Fruit fly (Drosophila melanogaster) whole organism, embryonic: ENCODE results near the gene CG9393.
A peak's percentile ranks its signal among the peaks of the same experiment; 100 is the strongest.

Experiments
- Adf1 ChIP-seq: fragments of 200-800 bp; sonication (Bioruptor generic); IDR thresholded peaks from 2 replicates; pipeline ENCODE4 v1.3.6; 2022; ENCODE audit warnings: missing biosample characterization, missing genetic modification characterization
- CG10147 ChIP-seq: fragments of 200-800 bp; sonication (Bioruptor generic); optimal IDR thresholded peaks from 2 replicates; lab custom pipeline; 2019; ENCODE audit warnings: missing biosample characterization, mild to moderate bottlenecking, missing genetic modification characterization, moderate library complexity
- CG10321 ChIP-seq: fragments of 200-800 bp; sonication (Bioruptor generic); IDR thresholded peaks from 2 replicates; pipeline ENCODE4 v1.3.6; 2022; ENCODE audit warnings: missing biosample characterization, missing genetic modification characterization
- CG10366 ChIP-seq: fragments of 200-800 bp; sonication (Bioruptor generic); IDR thresholded peaks from 2 replicates; pipeline ENCODE4 v1.3.6; 2022; ENCODE audit warnings: missing biosample characterization, missing genetic modification characterization
- CG10565 ChIP-seq: fragments of 200-800 bp; sonication (Bioruptor generic); optimal IDR thresholded peaks from 3 replicates; lab custom pipeline; 2016; ENCODE audit warnings: missing biosample characterization, mild to moderate bottlenecking, missing genetic modification characterization
- CG10959 ChIP-seq: fragments of 200-800 bp; sonication (Bioruptor generic); IDR thresholded peaks from 2 replicates; pipeline ENCODE4 v1.3.6; 2022; ENCODE audit warnings: missing biosample characterization, missing genetic modification characterization
- CG11398 ChIP-seq: fragments of 200-800 bp; sonication (Bioruptor generic); optimal IDR thresholded peaks from 2 replicates; lab custom pipeline; 2016; ENCODE audit warnings: missing biosample characterization, missing genetic modification characterization
- CG12236 ChIP-seq: fragments of 200-800 bp; sonication (Bioruptor generic); optimal IDR thresholded peaks from 2 replicates; lab custom pipeline; 2016; ENCODE audit warnings: missing biosample characterization, missing genetic modification characterization
- CG12299 ChIP-seq: fragments of 200-800 bp; sonication (Bioruptor generic); optimal IDR thresholded peaks from 2 replicates; lab custom pipeline; 2018; ENCODE audit warnings: missing biosample characterization, mild to moderate bottlenecking, missing genetic modification characterization
- CG1529 ChIP-seq: fragments of 200-800 bp; sonication (Bioruptor generic); optimal IDR thresholded peaks from 3 replicates; lab custom pipeline; 2018; ENCODE audit warnings: missing biosample characterization, missing genetic modification characterization
- CG15479 ChIP-seq: fragments of 200-800 bp; sonication (Bioruptor generic); optimal IDR thresholded peaks from 3 replicates; lab custom pipeline; 2019; ENCODE audit warnings: missing biosample characterization, mild to moderate bottlenecking, missing genetic modification characterization, moderate library complexity
- CG16779 ChIP-seq: fragments of 200-800 bp; sonication (Bioruptor generic); IDR thresholded peaks from 2 replicates; pipeline ENCODE4 v1.3.6; 2022; ENCODE audit warnings: missing biosample characterization, missing genetic modification characterization
- CG2712 ChIP-seq: fragments of 200-800 bp; optimal IDR thresholded peaks from 3 replicates; lab custom pipeline; 2019; ENCODE audit warnings: missing biosample characterization, mild to moderate bottlenecking, missing genetic modification characterization, moderate library complexity
- CG31224 ChIP-seq: fragments of 200-800 bp; sonication (Bioruptor generic); IDR thresholded peaks from 2 replicates; pipeline ENCODE4 v1.3.6; 2022; ENCODE audit warnings: missing biosample characterization, missing genetic modification characterization
- CG31441 ChIP-seq: fragments of 200-800 bp; sonication (Bioruptor generic); IDR thresholded peaks from 2 replicates; pipeline ENCODE4 v1.3.6; 2022; ENCODE audit warnings: missing biosample characterization, missing genetic modification characterization
- CG3407 ChIP-seq: fragments of 200-800 bp; sonication (Bioruptor generic); optimal IDR thresholded peaks from 2 replicates; lab custom pipeline; 2018; ENCODE audit warnings: missing biosample characterization, mild to moderate bottlenecking, missing genetic modification characterization
- CG43689 ChIP-seq: fragments of 200-800 bp; sonication (Bioruptor generic); IDR thresholded peaks from 2 replicates; pipeline ENCODE4 v1.3.6; 2022; ENCODE audit warnings: missing biosample characterization, missing genetic modification characterization
- CG4707 ChIP-seq: fragments of 200-800 bp; sonication (Bioruptor generic); optimal IDR thresholded peaks from 2 replicates; lab custom pipeline; 2018; ENCODE audit warnings: missing biosample characterization, mild to moderate bottlenecking, missing genetic modification characterization, moderate library complexity
- CG6175 ChIP-seq: fragments of 200-800 bp; sonication (Bioruptor generic); IDR thresholded peaks from 3 replicates; pipeline ENCODE4 v1.3.6; 2022; ENCODE audit warnings: missing biosample characterization, missing genetic modification characterization
- CG6272 ChIP-seq: fragments of 200-800 bp; sonication (Bioruptor generic); IDR thresholded peaks from 2 replicates; pipeline ENCODE4 v1.3.6; 2022; ENCODE audit warnings: missing biosample characterization, missing genetic modification characterization
- CG7839 ChIP-seq: fragments of 200-800 bp; sonication (Bioruptor generic); optimal IDR thresholded peaks from 3 replicates; lab custom pipeline; 2018; ENCODE audit warnings: missing biosample characterization, mild to moderate bottlenecking, missing genetic modification characterization, moderate library complexity
- CG9437 ChIP-seq: fragments of 200-800 bp; sonication (Bioruptor generic); optimal IDR thresholded peaks from 2 replicates; lab custom pipeline; 2018; ENCODE audit warnings: missing biosample characterization, mild to moderate bottlenecking, missing genetic modification characterization
- D19A ChIP-seq: fragments of 200-800 bp; optimal IDR thresholded peaks from 3 replicates; lab custom pipeline; 2019; ENCODE audit warnings: missing biosample characterization, mild to moderate bottlenecking, missing genetic modification characterization, moderate library complexity
- E2f1 ChIP-seq: fragments of 200-800 bp; sonication (Bioruptor generic); IDR thresholded peaks from 2 replicates; pipeline ENCODE4 v1.3.6; 2022; ENCODE audit warnings: missing biosample characterization, missing genetic modification characterization
- Hey ChIP-seq: fragments of 200-800 bp; sonication (Bioruptor generic); optimal IDR thresholded peaks from 3 replicates; lab custom pipeline; 2018; ENCODE audit warnings: missing biosample characterization, mild to moderate bottlenecking, missing genetic modification characterization
- Spps ChIP-seq: fragments of 200-800 bp; sonication (Bioruptor generic); optimal IDR thresholded peaks from 2 replicates; lab custom pipeline; 2018; ENCODE audit warnings: missing biosample characterization, mild to moderate bottlenecking, missing genetic modification characterization
- Sry-δ ChIP-seq: fragments of 200-800 bp; sonication (Bioruptor generic); optimal IDR thresholded peaks from 2 replicates; lab custom pipeline; 2016; ENCODE audit warnings: missing biosample characterization, missing genetic modification characterization
- Taf1 ChIP-seq: fragments of 200-800 bp; sonication (Bioruptor generic); IDR thresholded peaks from 2 replicates; pipeline ENCODE4 v1.3.6; 2022; ENCODE audit warnings: missing biosample characterization, missing genetic modification characterization
- Trl ChIP-seq, 3 experiments: fragments of >200 bp in 2 of 3; fragments of 200-800 bp in 1 of 3; sonication (Bioruptor generic) in 1 of 3; optimal IDR thresholded peaks; 2 replicates in 1 of 3; 3 replicates in 2 of 3; lab custom pipeline; 2016 to 2017; ENCODE audit warnings: missing biosample characterization in 1 of 3, missing genetic modification characterization in 1 of 3
- bbx ChIP-seq: fragments of 200-800 bp; sonication (Bioruptor generic); IDR thresholded peaks from 2 replicates; pipeline ENCODE4 v1.3.6; 2022; ENCODE audit warnings: missing biosample characterization, missing genetic modification characterization; ENCODE audit not compliant: partially characterized antibody
- chif ChIP-seq, 2 experiments: fragments of 200-800 bp; sonication (Bioruptor generic); optimal IDR thresholded peaks; 3 replicates each; lab custom pipeline; 2016; ENCODE audit warnings: missing biosample characterization in 2 of 2, missing genetic modification characterization in 2 of 2
- emc ChIP-seq: fragments of 200-800 bp; sonication (Bioruptor generic); optimal IDR thresholded peaks from 2 replicates; lab custom pipeline; 2016; ENCODE audit warnings: missing biosample characterization, missing genetic modification characterization
- fd3F ChIP-seq: fragments of 200-800 bp; sonication (Bioruptor generic); optimal IDR thresholded peaks from 2 replicates; lab custom pipeline; 2018; ENCODE audit warnings: missing biosample characterization, mild to moderate bottlenecking, missing genetic modification characterization, moderate library complexity
- fru ChIP-seq: fragments of >200 bp; optimal IDR thresholded peaks from 2 replicates; lab custom pipeline; 2017
- gcm ChIP-seq: fragments of 200-800 bp; sonication (Bioruptor generic); optimal IDR thresholded peaks from 2 replicates; lab custom pipeline; 2019; ENCODE audit warnings: missing biosample characterization, mild to moderate bottlenecking, missing genetic modification characterization, moderate library complexity
- h ChIP-seq: fragments of >200 bp; optimal IDR thresholded peaks from 2 replicates; lab custom pipeline; 2017
- hkb ChIP-seq, 2 experiments: fragments of 200-800 bp in 1 of 2; fragments of >200 bp in 1 of 2; sonication (Bioruptor generic) in 1 of 2; IDR thresholded peaks in 1 of 2; optimal IDR thresholded peaks in 1 of 2; 2 replicates each; pipeline versions ENCODE4 v1.3.6 to Lab custom; 2017 to 2022; ENCODE audit warnings: missing biosample characterization in 1 of 2, missing genetic modification characterization in 1 of 2
- jigr1 ChIP-seq: fragments of 200-800 bp; sonication (Bioruptor generic); IDR thresholded peaks from 3 replicates; pipeline ENCODE4 v1.3.6; 2022; ENCODE audit warnings: missing biosample characterization, missing genetic modification characterization
- jing ChIP-seq: fragments of 200-800 bp; sonication (Bioruptor generic); optimal IDR thresholded peaks from 2 replicates; lab custom pipeline; 2018; ENCODE audit warnings: missing biosample characterization, mild to moderate bottlenecking, missing genetic modification characterization
- lmd ChIP-seq: fragments of 200-800 bp; sonication (Bioruptor generic); IDR thresholded peaks from 2 replicates; pipeline ENCODE4 v1.3.6; 2022; ENCODE audit warnings: missing biosample characterization, missing genetic modification characterization
- mld ChIP-seq: fragments of 200-800 bp; sonication (Bioruptor generic); IDR thresholded peaks from 3 replicates; pipeline ENCODE4 v1.3.6; 2022; ENCODE audit warnings: missing biosample characterization, missing genetic modification characterization; ENCODE audit not compliant: partially characterized antibody
- nau ChIP-seq: fragments of 200-800 bp; sonication (Bioruptor generic); optimal IDR thresholded peaks from 3 replicates; lab custom pipeline; 2017; ENCODE audit warnings: missing biosample characterization, mild to moderate bottlenecking, missing genetic modification characterization, missing genetic modification reagents
- pnt ChIP-seq: fragments of 200-800 bp; sonication (Bioruptor generic); optimal IDR thresholded peaks from 3 replicates; lab custom pipeline; 2016; ENCODE audit warnings: missing biosample characterization, missing genetic modification characterization
- pum ChIP-seq: fragments of 200-800 bp; sonication (Bioruptor generic); optimal IDR thresholded peaks from 2 replicates; lab custom pipeline; 2016; ENCODE audit warnings: missing biosample characterization, missing genetic modification characterization
- sens ChIP-seq: fragments of 200-800 bp; sonication (Bioruptor generic); peaks from one replicate; lab custom pipeline; 2016; ENCODE audit warnings: missing biosample characterization, missing genetic modification characterization
- shn ChIP-seq: fragments of 200-800 bp; sonication (Bioruptor generic); optimal IDR thresholded peaks from 3 replicates; lab custom pipeline; 2016; ENCODE audit warnings: missing biosample characterization, missing genetic modification characterization
- sima ChIP-seq: fragments of 200-800 bp; sonication (Bioruptor generic); optimal IDR thresholded peaks from 2 replicates; lab custom pipeline; 2016; ENCODE audit warnings: missing biosample characterization, missing genetic modification characterization
- tll ChIP-seq, 2 experiments: fragments of 200-800 bp in 1 of 2; fragments of >200 bp in 1 of 2; sonication (Bioruptor generic) in 1 of 2; optimal IDR thresholded peaks; 2 replicates each; lab custom pipeline; 2017 to 2019; ENCODE audit warnings: missing biosample characterization in 2 of 2, missing genetic modification characterization in 2 of 2, mild to moderate bottlenecking in 1 of 2, moderate library complexity in 1 of 2
- trem ChIP-seq: fragments of 200-800 bp; optimal IDR thresholded peaks from 3 replicates; lab custom pipeline; 2019; ENCODE audit warnings: missing biosample characterization, mild to moderate bottlenecking, missing genetic modification characterization, moderate library complexity
- zen ChIP-seq: fragments of 200-800 bp; sonication (Bioruptor generic); optimal IDR thresholded peaks from 3 replicates; lab custom pipeline; 2018; ENCODE audit warnings: missing biosample characterization, mild to moderate bottlenecking, missing genetic modification characterization, moderate library complexity

The CG9393 gene

dm6 chr3R:9586663-9587248 is 23.3 kb upstream of the CG9393 start, which contains the start of gene P58IPK (continued):
- no peak for TF ChIP-seq sima (GFP tag; lab: Kevin White, UChicago)
- TF ChIP-seq Spps (tag; lab: Kevin White, UChicago): no peak
- TF ChIP-seq CG15479 (GFP tag; lab: Kevin White, UChicago): no peak
- no peak for TF ChIP-seq CG10565
- TF ChIP-seq CG11398 (GFP tag; lab: Kevin White, UChicago): peak; percentile 37
- TF ChIP-seq Adf1: peak; percentile 66
- TF ChIP-seq CG10959 (GFP tag; lab: Robert Waterston, UW): no peak
- no peak for TF ChIP-seq CG43689
- no peak for TF ChIP-seq zen (tag; lab: Kevin White, UChicago)
- TF ChIP-seq Trl (optimal IDR thresholded peaks at IDR 0.05; lab: Kevin White, UChicago): no peak
- peak; percentile 70 for TF ChIP-seq Trl (GFP tag; optimal IDR thresholded peaks at IDR 0.05; lab: Kevin White, UChicago)
- TF ChIP-seq fru (lab: Kevin White, UChicago): no peak
- peak; percentile 50 for TF ChIP-seq CG7839 (tag; lab: Kevin White, UChicago)
- TF ChIP-seq CG3407 (GFP tag; lab: Kevin White, UChicago): no peak
- TF ChIP-seq chif (GFP tag; optimal IDR thresholded peaks at IDR 0.05; lab: Kevin White, UChicago): peak; percentile 42 to 57
- TF ChIP-seq shn (GFP tag; lab: Kevin White, UChicago): peak; percentile 80
- peak; percentile 66 for TF ChIP-seq CG2712
- no peak for TF ChIP-seq CG31224 (GFP tag; lab: Robert Waterston, UW)
- no peak for TF ChIP-seq nau
- TF ChIP-seq pum (GFP tag; lab: Kevin White, UChicago): peak; percentile 67
- TF ChIP-seq E2f1 (GFP tag; lab: Robert Waterston, UW): 0 out of 2 replicates have a peak, but pooled peaks have one; percentile 21
- no peak for TF ChIP-seq fd3F (GFP tag; lab: Kevin White, UChicago)
- TF ChIP-seq Taf1 (GFP tag; lab: Robert Waterston, UW): peak; percentile 13; the same call in 1 of the 2 replicates
- TF ChIP-seq bbx (GFP tag; lab: Robert Waterston, UW): peak; percentile 95
- no peak for TF ChIP-seq hkb (optimal IDR thresholded peaks at IDR 0.05; lab: Kevin White, UChicago)
- peak; percentile 49; the same call in 1 of the 2 replicates for TF ChIP-seq hkb (GFP tag; IDR thresholded peaks at IDR 0.05; lab: Robert Waterston, UW)
- peak; percentile 66; the same call in 1 of the 2 replicates for TF ChIP-seq lmd
- no peak for TF ChIP-seq CG10321 (GFP tag; lab: Robert Waterston, UW)
- TF ChIP-seq jigr1: no peak
- TF ChIP-seq CG6175 (GFP tag; lab: Robert Waterston, UW): peak; percentile 64
- TF ChIP-seq CG12236 (GFP tag; lab: Kevin White, UChicago): no peak
- TF ChIP-seq tll (GFP tag; optimal IDR thresholded peaks at IDR 0.05; lab: Kevin White, UChicago): no peak
- peak; percentile 88 for TF ChIP-seq trem (tag; lab: Kevin White, UChicago)
- no peak for TF ChIP-seq CG1529 (GFP tag; lab: Kevin White, UChicago)
- peak; percentile 26 for TF ChIP-seq CG12299 (tag; lab: Kevin White, UChicago)
- peak; percentile 76; the same call in 2 of the 3 replicates for TF ChIP-seq mld (GFP tag; lab: Robert Waterston, UW)
- peak; percentile 80 for TF ChIP-seq CG6272 (GFP tag; lab: Robert Waterston, UW)
- peak; percentile 94 for TF ChIP-seq CG31441 (GFP tag; lab: Robert Waterston, UW)
- no peak for TF ChIP-seq Hey (tag; lab: Kevin White, UChicago)
- TF ChIP-seq emc (GFP tag; lab: Kevin White, UChicago): no peak
- TF ChIP-seq sens: peak; percentile 91
- TF ChIP-seq jing: no peak
- no peak for TF ChIP-seq h (lab: Kevin White, UChicago)
- TF ChIP-seq CG16779: no peak
- peak; percentile 56 for TF ChIP-seq CG10366
- TF ChIP-seq CG9437 (GFP tag; lab: Kevin White, UChicago): peak; percentile 26
- TF ChIP-seq CG10147 (GFP tag; lab: Kevin White, UChicago): peak; percentile 55
- TF ChIP-seq CG4707 (GFP tag; lab: Kevin White, UChicago): no peak
- peak; percentile 97 for TF ChIP-seq Sry-δ
- peak; percentile 54 for TF ChIP-seq pnt
- no peak for TF ChIP-seq gcm
- TF ChIP-seq D19A (tag; lab: Kevin White, UChicago): no peak
